Fruit fly (Drosophila melanogaster) whole organism, embryonic: ENCODE results near the gene CG43998.

Experiments
- Atf6 ChIP-seq: fragments of 200-800 bp; sonication (Bioruptor generic); IDR thresholded peaks from 2 replicates; pipeline ENCODE4 v1.3.6; 2022; ENCODE audit warnings: missing biosample characterization, missing genetic modification characterization
- Bteb2 ChIP-seq: fragments of 200-800 bp; sonication (Bioruptor generic); optimal IDR thresholded peaks from 2 replicates; lab custom pipeline; 2016; ENCODE audit warnings: missing biosample characterization, missing genetic modification characterization
- CG10543 ChIP-seq: fragments of 200-800 bp; sonication (Bioruptor generic); optimal IDR thresholded peaks from 3 replicates; lab custom pipeline; 2017; ENCODE audit warnings: missing biosample characterization, mild to moderate bottlenecking, missing genetic modification characterization, moderate library complexity
- CG10654 ChIP-seq: fragments of 200-800 bp; sonication (Bioruptor generic); optimal IDR thresholded peaks from 2 replicates; lab custom pipeline; 2016; ENCODE audit warnings: missing biosample characterization, missing genetic modification characterization
- CG11085 ChIP-seq: fragments of 200-800 bp; sonication (Bioruptor generic); IDR thresholded peaks from 2 replicates; pipeline ENCODE4 v1.3.6; 2022; ENCODE audit warnings: missing biosample characterization, missing genetic modification characterization
- CG12942 ChIP-seq: fragments of 200-800 bp; sonication (Bioruptor generic); optimal IDR thresholded peaks from 3 replicates; lab custom pipeline; 2016; ENCODE audit warnings: missing biosample characterization, missing genetic modification characterization
- CG14667 ChIP-seq: fragments of 200-800 bp; sonication (Bioruptor generic); IDR thresholded peaks from 2 replicates; pipeline ENCODE4 v1.3.6; 2022; ENCODE audit warnings: missing biosample characterization, missing genetic modification characterization
- CG14860 ChIP-seq: fragments of 200-800 bp; sonication (Bioruptor generic); IDR thresholded peaks from 3 replicates; pipeline ENCODE4 v1.3.6; 2022; ENCODE audit warnings: missing biosample characterization, missing genetic modification characterization; ENCODE audit not compliant: partially characterized antibody
- CG14965 ChIP-seq: fragments of 200-800 bp; sonication (Bioruptor generic); optimal IDR thresholded peaks from 2 replicates; lab custom pipeline; 2016; ENCODE audit warnings: missing biosample characterization, missing genetic modification characterization, borderline replicate concordance
- CG1602 ChIP-seq: fragments of 200-800 bp; sonication (Bioruptor generic); optimal IDR thresholded peaks from 3 replicates; lab custom pipeline; 2016; ENCODE audit warnings: missing biosample characterization, missing genetic modification characterization
- CG1647 ChIP-seq: fragments of 200-800 bp; sonication (Bioruptor generic); optimal IDR thresholded peaks from 3 replicates; lab custom pipeline; 2016; ENCODE audit warnings: missing biosample characterization, missing genetic modification characterization
- CG16815 ChIP-seq: fragments of 200-800 bp; sonication (Bioruptor generic); optimal IDR thresholded peaks from 3 replicates; lab custom pipeline; 2017; ENCODE audit warnings: missing biosample characterization, mild to moderate bottlenecking, missing genetic modification characterization
- CG17359 ChIP-seq: fragments of 200-800 bp; sonication (Bioruptor generic); optimal IDR thresholded peaks from 3 replicates; lab custom pipeline; 2018; ENCODE audit warnings: missing biosample characterization, mild to moderate bottlenecking, missing genetic modification characterization, moderate library complexity
- CG17829 ChIP-seq: fragments of 200-800 bp; optimal IDR thresholded peaks from 2 replicates; lab custom pipeline; 2019; ENCODE audit warnings: missing biosample characterization, mild to moderate bottlenecking, missing genetic modification characterization, moderate library complexity
- CG2129 ChIP-seq: fragments of 200-800 bp; sonication (Bioruptor generic); IDR thresholded peaks from 2 replicates; pipeline ENCODE4 v1.3.6; 2022; ENCODE audit warnings: missing biosample characterization, missing genetic modification characterization; ENCODE audit not compliant: partially characterized antibody
- CG2199 ChIP-seq: fragments of 200-800 bp; sonication (Bioruptor generic); IDR thresholded peaks from 3 replicates; pipeline ENCODE4 v1.3.6; 2022; ENCODE audit warnings: missing biosample characterization, missing genetic modification characterization
- CG2875 ChIP-seq: fragments of 200-800 bp; sonication (Bioruptor generic); optimal IDR thresholded peaks from 2 replicates; lab custom pipeline; 2017; ENCODE audit warnings: missing biosample characterization, mild to moderate bottlenecking, missing genetic modification characterization, missing genetic modification reagents
- CG30403 ChIP-seq: fragments of 200-800 bp; sonication (Bioruptor generic); optimal IDR thresholded peaks from 3 replicates; lab custom pipeline; 2016; ENCODE audit warnings: missing biosample characterization, missing genetic modification characterization
- CG3838 ChIP-seq: fragments of 200-800 bp; sonication (Bioruptor generic); optimal IDR thresholded peaks from 3 replicates; lab custom pipeline; 2016; ENCODE audit warnings: missing biosample characterization, missing genetic modification characterization
- CG4404 ChIP-seq: fragments of 200-800 bp; sonication (Bioruptor generic); IDR thresholded peaks from 2 replicates; pipeline ENCODE4 v1.3.6; 2022; ENCODE audit warnings: missing biosample characterization, missing genetic modification characterization
- CG4617 ChIP-seq: fragments of 200-800 bp; sonication (Bioruptor generic); optimal IDR thresholded peaks from 3 replicates; lab custom pipeline; 2016; ENCODE audit warnings: missing biosample characterization, missing genetic modification characterization, borderline replicate concordance
- CG8359 ChIP-seq: fragments of 200-800 bp; sonication (Bioruptor generic); optimal IDR thresholded peaks from 2 replicates; lab custom pipeline; 2017; ENCODE audit warnings: missing biosample characterization, mild to moderate bottlenecking, missing genetic modification characterization, borderline replicate concordance
- CG9797 ChIP-seq: fragments of 200-800 bp; sonication (Bioruptor generic); optimal IDR thresholded peaks from 3 replicates; lab custom pipeline; 2018; ENCODE audit warnings: missing biosample characterization, mild to moderate bottlenecking, missing genetic modification characterization
- Chrac-16 ChIP-seq: fragments of 200-800 bp; sonication (Bioruptor generic); optimal IDR thresholded peaks from 3 replicates; lab custom pipeline; 2016; ENCODE audit warnings: missing biosample characterization, missing genetic modification characterization
- Dbx ChIP-seq: fragments of 200-800 bp; sonication (Bioruptor generic); IDR thresholded peaks from 3 replicates; pipeline ENCODE4 v1.3.6; 2022; ENCODE audit warnings: missing biosample characterization, missing genetic modification characterization
- Dfd ChIP-seq, 2 experiments: fragments of >200 bp; optimal IDR thresholded peaks; 2 replicates each; lab custom pipeline; 2017; ENCODE audit warnings: missing biosample characterization in 2 of 2, missing genetic modification characterization in 2 of 2
- Dip2 ChIP-seq: fragments of 200-800 bp; sonication (Bioruptor generic); IDR thresholded peaks from 2 replicates; pipeline ENCODE4 v1.3.6; 2022; ENCODE audit warnings: missing biosample characterization, missing genetic modification characterization
- E2f2 ChIP-seq: fragments of 200-800 bp; sonication (Bioruptor generic); IDR thresholded peaks from 2 replicates; pipeline ENCODE4 v1.3.6; 2022; ENCODE audit warnings: missing biosample characterization, missing genetic modification characterization
- Fer3 ChIP-seq: fragments of 200-800 bp; sonication (Bioruptor generic); optimal IDR thresholded peaks from 2 replicates; lab custom pipeline; 2018; ENCODE audit warnings: missing biosample characterization, mild to moderate bottlenecking, missing genetic modification characterization, moderate library complexity
- HLH54F ChIP-seq: fragments of 200-800 bp; sonication (Bioruptor generic); optimal IDR thresholded peaks from 3 replicates; lab custom pipeline; 2016; ENCODE audit warnings: missing biosample characterization, missing genetic modification characterization
- Hey ChIP-seq: fragments of 200-800 bp; sonication (Bioruptor generic); optimal IDR thresholded peaks from 3 replicates; lab custom pipeline; 2018; ENCODE audit warnings: missing biosample characterization, mild to moderate bottlenecking, missing genetic modification characterization
- HmgZ ChIP-seq: fragments of 200-800 bp; sonication (Bioruptor generic); optimal IDR thresholded peaks from 2 replicates; lab custom pipeline; 2018; ENCODE audit warnings: missing biosample characterization, mild to moderate bottlenecking, missing genetic modification characterization
- Hmr ChIP-seq: fragments of 200-800 bp; sonication (Bioruptor generic); optimal IDR thresholded peaks from 3 replicates; lab custom pipeline; 2017; ENCODE audit warnings: mild to moderate bottlenecking, missing biosample characterization, missing genetic modification reagents, missing genetic modification characterization
- Hmx ChIP-seq: fragments of 200-800 bp; sonication (Bioruptor generic); optimal IDR thresholded peaks from 2 replicates; lab custom pipeline; 2016; ENCODE audit warnings: missing biosample characterization, missing genetic modification characterization
- Jarid2 ChIP-seq: fragments of 200-800 bp; sonication (Bioruptor generic); optimal IDR thresholded peaks from 3 replicates; lab custom pipeline; 2017; ENCODE audit warnings: mild to moderate bottlenecking, missing biosample characterization, missing genetic modification reagents, missing genetic modification characterization
- en ChIP-seq: fragments of 200-800 bp; sonication (Bioruptor generic); optimal IDR thresholded peaks from 2 replicates; lab custom pipeline; 2016; ENCODE audit warnings: missing biosample characterization, missing genetic modification characterization
- gt ChIP-seq: fragments of 200-800 bp; sonication (Bioruptor generic); IDR thresholded peaks from 2 replicates; pipeline ENCODE4 v1.3.6; 2022; ENCODE audit warnings: missing biosample characterization, missing genetic modification characterization
- maf-S ChIP-seq: fragments of 200-800 bp; sonication (Bioruptor generic); optimal IDR thresholded peaks from 2 replicates; lab custom pipeline; 2016; ENCODE audit warnings: missing biosample characterization, missing genetic modification characterization
- nom ChIP-seq: fragments of 200-800 bp; sonication (Bioruptor generic); optimal IDR thresholded peaks from 2 replicates; lab custom pipeline; 2017; ENCODE audit warnings: missing biosample characterization, missing genetic modification characterization, mild to moderate bottlenecking, moderate library complexity, missing genetic modification reagents
- pb ChIP-seq: fragments of 200-800 bp; sonication (Bioruptor generic); optimal IDR thresholded peaks from 3 replicates; lab custom pipeline; 2016; ENCODE audit warnings: missing biosample characterization, missing genetic modification characterization
- repo ChIP-seq: fragments of 200-800 bp; sonication (Bioruptor generic); optimal IDR thresholded peaks from 2 replicates; lab custom pipeline; 2016; ENCODE audit warnings: missing biosample characterization, missing genetic modification characterization
- salm ChIP-seq: fragments of 200-800 bp; sonication (Bioruptor generic); optimal IDR thresholded peaks from 2 replicates; lab custom pipeline; 2018; ENCODE audit warnings: missing biosample characterization, mild to moderate bottlenecking, missing genetic modification characterization
- seq ChIP-seq: fragments of 200-800 bp; sonication (Bioruptor generic); IDR thresholded peaks from 2 replicates; pipeline ENCODE4 v1.3.6; 2022; ENCODE audit warnings: missing biosample characterization, missing genetic modification characterization
- sim ChIP-seq: fragments of 200-800 bp; sonication (Bioruptor generic); IDR thresholded peaks from 2 replicates; pipeline ENCODE4 v1.3.6; 2022; ENCODE audit warnings: missing biosample characterization, missing genetic modification characterization
- sima ChIP-seq: fragments of 200-800 bp; sonication (Bioruptor generic); optimal IDR thresholded peaks from 2 replicates; lab custom pipeline; 2016; ENCODE audit warnings: missing biosample characterization, missing genetic modification characterization
- tll ChIP-seq, 2 experiments: fragments of 200-800 bp in 1 of 2; fragments of >200 bp in 1 of 2; sonication (Bioruptor generic) in 1 of 2; optimal IDR thresholded peaks; 2 replicates each; lab custom pipeline; 2017 to 2019; ENCODE audit warnings: missing biosample characterization in 2 of 2, missing genetic modification characterization in 2 of 2, mild to moderate bottlenecking in 1 of 2, moderate library complexity in 1 of 2
- wor ChIP-seq: fragments of 200-800 bp; sonication (Bioruptor generic); IDR thresholded peaks from 2 replicates; pipeline ENCODE4 v1.3.6; 2022; ENCODE audit warnings: missing biosample characterization, missing genetic modification characterization
- zen2 ChIP-seq: fragments of 200-800 bp; sonication (Bioruptor generic); IDR thresholded peaks from 3 replicates; pipeline ENCODE4 v1.3.6; 2022; ENCODE audit warnings: missing biosample characterization, missing genetic modification characterization; ENCODE audit not compliant: partially characterized antibody
- zfh1 ChIP-seq: fragments of 200-800 bp; sonication (Bioruptor generic); IDR thresholded peaks from 3 replicates; pipeline ENCODE4 v1.3.6; 2022; ENCODE audit warnings: missing biosample characterization, missing genetic modification characterization

Gene CG43998

dm6 chr3R:23941643-23942424 is 13.0 kb upstream of the CG43998 start (continued):
- TF ChIP-seq Dip2 (GFP tag; lab: Robert Waterston, UW) = no peak
- TF ChIP-seq CG2875 (GFP tag; lab: Kevin White, UChicago) = no peak
- no peak for TF ChIP-seq CG9797 (GFP tag; lab: Kevin White, UChicago)
- TF ChIP-seq CG14965 (GFP tag; lab: Kevin White, UChicago) = no peak
- no peak for TF ChIP-seq CG3838
- no peak for TF ChIP-seq maf-S (GFP tag; lab: Kevin White, UChicago)
- TF ChIP-seq CG14860 (GFP tag; lab: Robert Waterston, UW) = no peak
- TF ChIP-seq Hmr = peak; percentile 54
- peak; percentile 36 for TF ChIP-seq Hmx
- no peak for TF ChIP-seq salm (tag; lab: Kevin White, UChicago)
- no peak for TF ChIP-seq CG4617 (GFP tag; lab: Kevin White, UChicago)
- peak; percentile 29; the same call in 1 of the 2 replicates for TF ChIP-seq seq (GFP tag; lab: Robert Waterston, UW)
- TF ChIP-seq tll (GFP tag; optimal IDR thresholded peaks at IDR 0.05; lab: Kevin White, UChicago) = no peak
- peak; percentile 58 for TF ChIP-seq CG30403 (GFP tag; lab: Kevin White, UChicago)
- 0 out of 2 replicates have a peak, but pooled peaks have one; percentile 11 for TF ChIP-seq Atf6
- peak; percentile 1 for TF ChIP-seq Bteb2 (GFP tag; lab: Kevin White, UChicago)
- TF ChIP-seq sim (GFP tag; lab: Robert Waterston, UW) = no peak
- no peak for TF ChIP-seq sima (GFP tag; lab: Kevin White, UChicago)
- TF ChIP-seq CG14667 (GFP tag; lab: Robert Waterston, UW) = no peak
- 0 out of 2 replicates have a peak, but pooled peaks have one; percentile 18 for TF ChIP-seq CG4404 (GFP tag; lab: Robert Waterston, UW)
- no peak for TF ChIP-seq Dbx
- TF ChIP-seq HLH54F (GFP tag; lab: Kevin White, UChicago) = no peak
- no peak for TF ChIP-seq CG12942
- no peak for TF ChIP-seq gt (GFP tag; lab: Robert Waterston, UW)
- no peak for TF ChIP-seq nom (GFP tag; lab: Kevin White, UChicago)
- peak; percentile 18; the same call in 1 of the 2 replicates for TF ChIP-seq E2f2 (GFP tag; lab: Robert Waterston, UW)
- TF ChIP-seq repo (GFP tag; lab: Kevin White, UChicago) = no peak
- peak; percentile 43 for TF ChIP-seq CG17359 (tag; lab: Kevin White, UChicago)
- no peak for TF ChIP-seq pb
- TF ChIP-seq zen2 (GFP tag; lab: Robert Waterston, UW) = no peak
- TF ChIP-seq Dfd (GFP tag; optimal IDR thresholded peaks at IDR 0.05; lab: Kevin White, UChicago) = no peak
- TF ChIP-seq CG10543 = no peak
- peak; percentile 1 for TF ChIP-seq Chrac-16
- no peak for TF ChIP-seq CG8359
- TF ChIP-seq CG2199 (GFP tag; lab: Robert Waterston, UW) = 0 out of 3 replicates have a peak, but pooled peaks have one; percentile 55
- no peak for TF ChIP-seq en
- no peak for TF ChIP-seq CG17829
- TF ChIP-seq Fer3 (tag; lab: Kevin White, UChicago) = peak; percentile 30
- peak; percentile 42; the same call in 1 of the 2 replicates for TF ChIP-seq wor (GFP tag; lab: Robert Waterston, UW)
- no peak for TF ChIP-seq CG10654 (GFP tag; lab: Kevin White, UChicago)
- no peak for TF ChIP-seq CG11085
- TF ChIP-seq zfh1 (GFP tag; lab: Robert Waterston, UW) = 0 out of 3 replicates have a peak, but pooled peaks have one; percentile 40
- no peak for TF ChIP-seq CG2129 (GFP tag; lab: Robert Waterston, UW)
- TF ChIP-seq CG1647 = no peak
- TF ChIP-seq Hey = no peak
- no peak for TF ChIP-seq Jarid2
- no peak for TF ChIP-seq HmgZ (tag; lab: Kevin White, UChicago)
- no peak for TF ChIP-seq CG16815 (GFP tag; lab: Kevin White, UChicago)
- TF ChIP-seq CG1602 (GFP tag; lab: Kevin White, UChicago) = peak; percentile 25
